Fruit fly (Drosophila melanogaster) S2 (cell line): Measurements from ENCODE around the gene CG43755.

Experiments used
- CG8478 ChIP-seq: fragments of >200 bp; optimal IDR thresholded peaks from 2 replicates; lab custom pipeline; 2018
- CTCF ChIP-seq, 2 experiments: fragments of >200 bp; optimal IDR thresholded peaks; 2 replicates each; lab custom pipeline; 2018

The CG43755 gene

dm6 chr2L:329661-330060 lies at the start of gene CG43755:
CG43755 (minus strand) TSS chr2L:329761.
- TF ChIP-seq CTCF (optimal IDR thresholded peaks at IDR 0.05; lab: Kevin White, UChicago) (no peak), CG8478 (lab: Kevin White, UChicago) (no peak)

DNA sequence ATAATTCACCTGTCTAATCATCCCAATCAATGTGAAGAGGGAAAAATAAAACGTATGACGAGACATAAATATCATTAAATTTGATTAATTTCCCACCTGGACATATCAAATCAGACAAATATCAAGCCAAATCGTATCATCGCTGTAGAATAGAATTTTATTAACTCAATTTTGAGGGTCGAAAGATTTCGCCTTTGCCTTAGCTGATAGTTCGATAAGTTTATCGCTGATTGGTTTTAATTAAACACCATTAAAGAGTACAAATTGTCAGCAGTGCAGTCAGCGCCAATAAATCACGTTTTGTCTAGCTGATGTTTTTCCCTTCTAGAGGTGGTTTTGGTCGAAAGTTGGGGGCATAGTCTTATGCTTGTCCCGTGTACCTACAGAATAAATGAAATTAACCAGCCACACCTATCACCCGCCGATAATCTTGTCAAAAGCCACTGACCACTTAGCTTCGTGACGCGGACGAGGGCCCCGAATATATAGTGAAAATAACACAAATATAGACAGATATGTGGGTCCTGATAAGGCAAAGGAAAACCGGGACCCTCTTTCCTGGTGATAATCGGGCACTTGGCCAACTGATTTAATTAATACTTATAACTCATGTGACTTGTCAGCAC lies 49.4 kb upstream of the CG43755 start:
- TF ChIP-seq CTCF (optimal IDR thresholded peaks at IDR 0.05; lab: Kevin White, UChicago), result no peak
- TF ChIP-seq CG8478 (lab: Kevin White, UChicago), result no peak

DNA sequence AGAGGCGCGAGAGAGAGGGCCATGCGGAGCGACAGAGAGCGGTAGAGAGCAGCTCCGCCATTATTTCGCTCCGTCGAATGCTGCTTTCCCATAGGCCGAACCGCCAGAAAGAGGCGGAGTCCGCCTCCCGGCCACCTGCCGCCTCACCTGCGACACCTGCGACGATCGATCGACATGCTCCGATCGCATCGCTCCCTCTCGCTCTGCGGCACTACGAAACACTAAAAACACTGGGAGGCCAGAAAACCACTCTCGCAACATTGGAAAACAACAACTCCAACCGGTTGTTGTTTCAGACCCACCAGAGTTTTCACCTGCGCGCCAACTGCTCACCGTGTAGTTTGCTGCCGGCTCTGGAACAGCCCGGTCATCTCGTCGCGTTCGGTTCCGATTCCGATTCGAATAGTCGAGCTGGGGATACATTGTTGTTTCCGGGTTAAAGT lies 48.2 kb upstream of the CG43755 start, which contains the start of gene al:
Gene al, plus strand, starts transcription at position 333 of the 443 bp plus-strand sequence.
- no peak for TF ChIP-seq CTCF (optimal IDR thresholded peaks at IDR 0.05; lab: Kevin White, UChicago)
- TF ChIP-seq CG8478 (lab: Kevin White, UChicago), result no peak

dm6 chr2L:371747-372146 lies 42.2 kb upstream of the CG43755 start:
- TF ChIP-seq CG8478 (lab: Kevin White, UChicago) (no peak), CTCF (optimal IDR thresholded peaks at IDR 0.05; lab: Kevin White, UChicago) (no peak)

- TF ChIP-seq CTCF (optimal IDR thresholded peaks at IDR 0.05; lab: Kevin White, UChicago) (no peak), CG8478 (lab: Kevin White, UChicago) (no peak)
Measured at dm6 chr2L:369811-370210, 40.2 kb upstream of the CG43755 start.

- TF ChIP-seq CTCF (optimal IDR thresholded peaks at IDR 0.05; lab: Kevin White, UChicago), result no peak
- TF ChIP-seq CG8478 (lab: Kevin White, UChicago), result no peak
Measured at dm6 chr2L:368398-369008, 38.9 kb upstream of the CG43755 start.

DNA sequence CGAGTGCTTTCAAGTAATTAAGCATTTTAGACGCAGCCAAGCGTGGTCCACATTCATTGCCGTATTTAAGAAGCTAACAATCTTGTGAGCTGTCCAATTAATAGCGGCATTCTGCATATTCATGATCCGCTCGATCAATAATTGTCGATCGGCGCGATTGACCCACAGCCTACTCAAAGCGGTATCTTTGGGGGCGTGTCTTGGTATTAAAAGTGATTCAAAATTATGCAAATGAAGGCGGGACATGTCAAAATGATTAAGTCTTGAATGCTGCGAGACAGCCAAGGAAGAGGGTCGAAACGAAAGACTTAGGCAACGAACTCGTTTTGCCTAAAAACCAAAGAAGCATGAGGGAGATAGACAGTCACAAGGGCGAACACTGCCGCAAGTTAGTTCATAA lies 37.3 kb upstream of the CG43755 start:
- TF ChIP-seq CTCF (optimal IDR thresholded peaks at IDR 0.05; lab: Kevin White, UChicago) (no peak), CG8478 (lab: Kevin White, UChicago) (no peak)

dm6 chr2L:357556-358130 lies 28.1 kb upstream of the CG43755 start, which contains the start of gene Ent1:
Ent1 (minus strand) TSS chr2L:357874.
- TF ChIP-seq CTCF (optimal IDR thresholded peaks at IDR 0.05; lab: Kevin White, UChicago) (peak in 1 of 2 experiments; percentile 26), CG8478 (lab: Kevin White, UChicago) (no peak)

DNA sequence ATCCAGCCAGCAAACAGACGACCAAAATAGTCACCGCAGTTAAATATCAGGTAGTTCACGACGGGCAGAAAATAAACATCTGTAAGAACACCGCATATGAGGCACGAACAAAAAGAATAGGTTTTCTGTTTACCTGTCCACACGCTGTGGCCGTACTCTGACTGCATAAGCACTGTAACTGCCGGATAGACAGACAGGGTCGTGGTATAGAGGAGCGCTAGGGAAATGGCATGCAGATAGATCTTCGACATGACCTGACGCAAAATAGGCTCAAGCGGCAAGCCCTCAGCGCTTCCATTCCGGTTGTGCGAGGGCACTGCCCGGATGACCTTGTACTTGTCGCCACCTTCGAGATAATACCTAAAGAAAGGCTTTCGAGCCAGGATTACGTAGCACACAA lies 26.7 kb upstream of the CG43755 start:
- TF ChIP-seq CG8478 (lab: Kevin White, UChicago) (no peak), CTCF (optimal IDR thresholded peaks at IDR 0.05; lab: Kevin White, UChicago) (no peak)

DNA sequence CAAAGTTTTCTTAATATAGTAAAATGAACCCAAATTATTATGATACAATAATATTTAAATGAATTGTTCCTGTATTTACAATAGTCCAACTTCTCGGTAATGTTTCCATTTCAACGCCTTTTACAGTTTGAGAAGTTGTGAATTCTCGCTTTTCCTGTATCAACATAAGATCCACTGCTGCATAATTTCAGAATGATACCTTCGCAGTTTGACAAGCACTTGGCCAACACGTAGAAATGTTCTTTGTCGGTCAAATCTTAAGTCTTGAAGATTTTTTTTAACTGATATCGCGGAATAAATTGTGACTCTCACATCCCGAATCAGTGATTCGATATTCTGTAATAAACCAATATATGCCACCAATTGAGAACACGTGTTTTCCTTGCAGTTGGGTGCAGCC lies 18.0 kb upstream of the CG43755 start:
- no peak for TF ChIP-seq CG8478 (lab: Kevin White, UChicago)
- no peak for TF ChIP-seq CTCF (optimal IDR thresholded peaks at IDR 0.05; lab: Kevin White, UChicago)

DNA sequence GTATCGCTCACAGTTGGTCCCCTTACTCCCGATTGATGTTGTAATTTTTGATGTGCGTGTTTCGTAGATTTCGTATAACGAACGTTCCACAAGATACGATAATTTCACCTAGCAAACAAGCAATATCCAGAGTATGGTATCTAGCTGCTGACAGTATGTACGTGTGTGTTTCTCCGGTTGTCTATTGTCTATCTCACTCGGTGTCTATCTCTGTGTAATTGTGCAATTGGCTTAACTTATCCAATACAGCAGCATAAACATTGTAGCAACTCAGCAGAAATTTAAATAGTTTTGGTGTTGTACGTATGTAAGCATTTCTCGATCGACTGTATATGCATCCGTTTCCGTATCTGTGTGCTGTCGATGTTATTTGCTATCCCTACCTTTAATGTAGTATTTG lies 17.2 kb upstream of the CG43755 start:
- no peak for TF ChIP-seq CTCF (optimal IDR thresholded peaks at IDR 0.05; lab: Kevin White, UChicago)
- no peak for TF ChIP-seq CG8478 (lab: Kevin White, UChicago)

DNA sequence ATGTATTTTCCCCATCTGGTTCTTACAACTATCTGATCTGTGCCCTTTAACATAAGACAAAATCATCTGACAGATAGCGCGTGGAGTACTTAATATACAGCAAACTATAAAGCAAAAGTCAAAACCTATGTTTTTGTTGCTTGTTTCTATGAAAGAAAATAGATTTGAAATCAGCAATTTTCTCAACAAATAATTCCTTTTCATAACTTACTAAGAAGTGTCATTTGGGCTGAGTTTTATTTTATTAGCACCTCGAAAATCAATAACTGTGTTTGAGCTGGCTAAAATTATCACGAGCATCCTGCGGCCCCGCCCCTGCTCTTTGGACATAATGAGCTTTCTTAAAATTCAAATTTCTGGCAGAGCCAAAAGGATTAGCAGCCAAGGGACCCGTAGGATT lies 2.7 kb upstream of the CG43755 start, which contains the start of gene CG31921:
Gene CG31921, minus strand, starts transcription at position 101 of the 400 bp plus-strand sequence.
- TF ChIP-seq CTCF (optimal IDR thresholded peaks at IDR 0.05; lab: Kevin White, UChicago), result no peak
- no peak for TF ChIP-seq CG8478 (lab: Kevin White, UChicago)

dm6 chr2L:322915-323314 lies 6.6 kb downstream of the CG43755 start:
- TF ChIP-seq CG8478 (lab: Kevin White, UChicago) (no peak), CTCF (optimal IDR thresholded peaks at IDR 0.05; lab: Kevin White, UChicago) (no peak)

DNA sequence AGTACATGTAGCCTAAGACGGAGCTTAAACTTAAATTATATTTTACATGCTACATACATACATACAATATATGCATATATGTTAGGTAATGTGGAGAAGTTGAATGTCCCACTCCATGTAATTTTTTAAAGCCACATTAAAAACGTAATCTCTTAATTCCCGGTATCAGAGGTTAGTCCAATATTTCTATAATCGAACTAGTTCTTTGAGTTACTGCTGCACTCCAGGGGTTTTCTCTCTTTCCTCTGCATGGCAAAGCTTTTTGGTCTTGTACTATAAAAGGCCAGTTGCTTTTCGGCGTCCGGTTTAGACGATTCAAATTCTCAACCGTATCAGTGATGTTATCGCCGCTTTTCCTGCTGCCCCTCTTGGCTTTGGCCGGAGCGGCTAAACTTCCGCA lies 7.8 kb downstream of the CG43755 start, which contains the start of gene CG33127:
Gene CG33127, plus strand, starts transcription at position 309 of the 400 bp plus-strand sequence.
- TF ChIP-seq CG8478 (lab: Kevin White, UChicago), result no peak
- TF ChIP-seq CTCF (optimal IDR thresholded peaks at IDR 0.05; lab: Kevin White, UChicago), result no peak

DNA sequence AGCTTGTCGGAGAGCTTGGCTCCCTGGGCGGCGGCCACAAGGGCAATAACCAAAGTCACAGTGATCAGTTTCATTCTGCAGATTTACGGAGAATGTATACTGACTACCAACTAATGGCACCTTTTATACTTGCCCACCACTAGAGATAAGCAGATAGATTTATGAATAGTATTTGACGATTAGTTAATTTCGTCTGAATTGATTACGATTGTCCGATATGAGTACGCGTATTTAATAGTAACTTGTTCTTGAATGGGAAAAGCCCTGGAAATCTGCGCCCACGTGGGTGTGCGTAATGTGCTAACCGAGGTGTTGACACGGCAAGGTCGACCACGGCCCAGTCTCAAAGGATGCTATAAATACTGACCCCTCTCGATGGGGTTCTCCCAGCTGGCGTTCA lies 8.4 kb downstream of the CG43755 start, which contains the start of gene CG11911:
Gene CG11911, minus strand, starts transcription at position 101 of the 400 bp plus-strand sequence.
- TF ChIP-seq CTCF (optimal IDR thresholded peaks at IDR 0.05; lab: Kevin White, UChicago) (no peak), CG8478 (lab: Kevin White, UChicago) (no peak)
